Worm (Caenorhabditis elegans): ENCODE data around the gene C46C2.6.

- no peak for TF ChIP-seq W03F9.2 (tag; optimal IDR thresholded peaks at IDR 0.05)
- no peak for TF ChIP-seq dao-5 (tag; optimal IDR thresholded peaks at IDR 0.05)
- no peak for TF ChIP-seq him-1 (tag; optimal IDR thresholded peaks at IDR 0.05)
Observed at ce11 chrIV:9263812-9264320, 51.6 kb downstream of the C46C2.6 start, which contains the start of gene flh-1.

Measured in whole organism, L4/young adult.